Worm (Caenorhabditis elegans): ENCODE measurements around the gene C07A12.7.
A peak's percentile ranks its signal among the peaks of the same experiment; 100 is the strongest.

Gene C07A12.7

DNA sequence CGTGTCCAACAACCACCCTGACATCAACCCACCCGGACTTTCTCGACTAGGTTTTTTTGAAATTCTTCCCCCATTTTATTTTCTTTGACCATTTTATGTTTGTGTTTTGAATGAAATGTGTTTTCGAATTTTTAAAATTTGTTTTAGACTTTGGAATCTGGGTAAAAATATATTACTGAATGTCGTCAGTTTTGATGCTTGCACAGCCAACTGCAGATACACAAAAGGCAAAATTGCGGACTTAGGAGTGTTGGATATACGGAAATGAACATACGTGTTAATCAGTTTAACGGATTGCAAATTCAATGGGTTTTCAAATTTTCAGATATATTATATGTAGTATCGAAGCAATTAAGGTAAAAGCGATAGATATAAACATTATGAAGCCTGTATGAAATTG, 5.2 kb downstream of the C07A12.7 start:
- no peak for TF ChIP-seq attf-3 (GFP tag; conservative IDR thresholded peaks at IDR 0.05)
- TF ChIP-seq lin-35 (GFP tag; optimal IDR thresholded peaks at IDR 0.05): peak in 1 of 3 experiments; percentile 13

DNA sequence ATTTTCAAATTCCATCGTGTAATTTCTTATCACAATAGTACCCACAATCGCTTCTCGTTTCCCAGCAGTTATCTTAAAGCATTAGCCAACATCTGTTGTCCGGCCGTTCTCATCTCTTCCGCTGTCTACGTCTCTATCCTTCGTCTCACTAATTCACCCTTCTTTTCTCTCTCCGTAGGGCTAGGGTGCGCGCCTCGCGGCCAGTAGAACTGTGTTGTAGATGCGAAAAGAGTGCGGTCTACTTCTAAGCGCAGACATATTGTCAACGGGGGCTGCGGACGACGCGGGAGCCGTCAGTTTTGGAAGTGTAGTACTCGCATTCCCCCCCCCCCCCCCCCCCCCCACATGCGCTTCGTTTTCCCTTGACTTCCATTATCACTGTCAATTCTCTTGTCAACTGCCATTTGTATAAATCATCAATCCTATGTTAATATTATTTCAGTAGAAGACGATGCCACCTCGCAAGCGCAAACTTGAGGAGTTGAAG, 8.2 kb downstream of the C07A12.7 start, which contains the start of gene spr-3:
spr-3 (plus strand) TSS at position 437 of the 487 bp plus-strand sequence.
- TF ChIP-seq xnd-1 (tag; optimal IDR thresholded peaks at IDR 0.05): no peak
- peak; percentile 71 for TF ChIP-seq zfh-2 (GFP tag; conservative IDR thresholded peaks at IDR 0.05)
- no peak for TF ChIP-seq ceh-100 (GFP tag; IDR thresholded peaks at IDR 0.05)
- no peak for TF ChIP-seq C06A6.2 (GFP tag; conservative IDR thresholded peaks at IDR 0.05)
- TF ChIP-seq attf-6 (GFP tag; IDR thresholded peaks at IDR 0.05): no peak
- no peak for TF ChIP-seq unc-62 (GFP tag; optimal IDR thresholded peaks at IDR 0.05)
- TF ChIP-seq tbp1 (GFP tag; optimal IDR thresholded peaks at IDR 0.05): no peak
- no peak for TF ChIP-seq cebp-1 (GFP tag; IDR thresholded peaks at IDR 0.05)
- TF ChIP-seq cebp-1 (tag; optimal IDR thresholded peaks at IDR 0.05): peak; percentile 20
- peak; percentile 52; the same call in 1 of the 2 replicates for TF ChIP-seq egrh-3 (GFP tag; IDR thresholded peaks at IDR 0.05)
- TF ChIP-seq mcd-1 (GFP tag; IDR thresholded peaks at IDR 0.05): 0 out of 2 replicates have a peak, but pooled peaks have one; percentile 16
- no peak for TF ChIP-seq F57A8.1 (GFP tag; optimal IDR thresholded peaks at IDR 0.05)
- no peak for TF ChIP-seq mel-28 (tag; optimal IDR thresholded peaks at IDR 0.05; ENCODE audit: borderline replicate concordance)
- no peak for TF ChIP-seq ztf-25 (GFP tag; IDR thresholded peaks at IDR 0.05)
- no peak for TF ChIP-seq tlf-1 (GFP tag; optimal IDR thresholded peaks at IDR 0.05)

DNA sequence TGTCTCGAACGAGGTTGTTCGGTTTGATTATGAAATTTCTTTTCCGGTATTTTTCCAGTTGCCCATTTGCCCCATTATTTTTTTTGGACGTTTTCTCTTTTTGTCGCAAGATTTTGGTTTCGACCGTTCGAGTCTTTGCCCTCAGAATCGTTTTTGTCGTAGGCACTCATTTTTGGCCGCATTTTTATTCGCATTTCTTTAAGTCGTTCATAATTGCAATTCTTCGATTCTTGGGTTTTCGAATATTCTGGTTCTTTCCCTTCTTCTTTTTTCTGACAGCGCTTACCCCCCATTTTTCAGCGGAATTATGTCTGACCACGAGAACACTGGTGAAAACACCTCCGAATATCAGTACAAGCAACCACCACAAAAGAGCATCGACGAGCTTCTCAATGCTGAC, 13.7 kb downstream of the C07A12.7 start, which contains the start of gene rhi-1:
rhi-1 (plus strand) TSS at position 301 of the 400 bp plus-strand sequence.
- TF ChIP-seq cebp-1 (GFP tag; IDR thresholded peaks at IDR 0.05) (no peak), cebp-1 (tag; optimal IDR thresholded peaks at IDR 0.05) (peak; percentile 61), him-1 (tag; optimal IDR thresholded peaks at IDR 0.05) (no peak)

DNA sequence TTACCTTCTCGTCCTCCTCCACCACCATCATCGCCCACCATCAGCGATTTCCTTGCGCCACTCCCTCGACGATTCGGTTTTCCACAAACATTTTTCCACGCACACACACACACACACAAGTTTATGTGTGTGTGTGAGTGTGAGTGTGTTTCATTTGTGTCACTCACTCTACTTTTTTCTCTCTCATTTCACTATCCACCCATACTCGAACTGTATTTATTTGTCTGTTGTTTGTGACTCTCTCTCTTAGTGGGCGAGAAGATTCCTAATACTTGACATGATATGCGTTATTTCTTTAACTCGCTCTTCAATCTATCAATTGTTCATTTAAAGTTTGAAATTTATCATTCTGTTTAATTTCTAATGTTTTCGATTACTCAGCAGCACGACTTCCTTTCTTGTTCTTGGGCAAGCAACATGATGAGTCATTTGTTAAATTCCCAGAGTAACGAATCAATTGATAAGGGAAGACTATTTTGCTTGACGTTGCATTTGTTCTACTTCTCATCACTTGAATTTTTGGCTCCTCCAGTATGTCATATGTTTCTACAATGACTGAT, 14.7 kb downstream of the C07A12.7 start:
- TF ChIP-seq attf-5 (GFP tag; optimal IDR thresholded peaks at IDR 0.05) (no peak), ccch-3 (GFP tag; optimal IDR thresholded peaks at IDR 0.05) (no peak), atf-7 (tag; optimal IDR thresholded peaks at IDR 0.05) (peak; percentile 1), dox-1 (GFP tag; IDR thresholded peaks at IDR 0.05) (peak; percentile 19; the same call in 1 of the 2 replicates), nfyb-1 (GFP tag; IDR thresholded peaks at IDR 0.05) (no peak), gei-17 (GFP tag; optimal IDR thresholded peaks at IDR 0.05) (no peak), C06A6.2 (GFP tag; conservative IDR thresholded peaks at IDR 0.05) (no peak), egrh-3 (GFP tag; IDR thresholded peaks at IDR 0.05) (no peak), B0035.1 (tag; optimal IDR thresholded peaks at IDR 0.05) (no peak), ztf-3 (GFP tag; optimal IDR thresholded peaks at IDR 0.05) (no peak), repo-1 (tag; optimal IDR thresholded peaks at IDR 0.05) (no peak), Y95B8A.8 (GFP tag; IDR thresholded peaks at IDR 0.05) (no peak), lsy-27 (tag; optimal IDR thresholded peaks at IDR 0.05; ENCODE audit: borderline replicate concordance, insufficient read depth) (no peak), hlh-12 (tag; optimal IDR thresholded peaks at IDR 0.05) (no peak), Y79H2A.3 (GFP tag; conservative IDR thresholded peaks at IDR 0.05) (no peak), ZK185.1 (tag; optimal IDR thresholded peaks at IDR 0.05; ENCODE audit: poor library complexity, severe bottlenecking) (no peak), T26A5.8 (tag; optimal IDR thresholded peaks at IDR 0.05) (no peak), dpl-1 (GFP tag; optimal IDR thresholded peaks at IDR 0.05) (no peak), ceh-91 (GFP tag; IDR thresholded peaks at IDR 0.05) (no peak), F57C9.4 (tag; optimal IDR thresholded peaks at IDR 0.05) (no peak), die-1 (tag; optimal IDR thresholded peaks at IDR 0.05) (no peak), cebp-2 (GFP tag; IDR thresholded peaks at IDR 0.05) (no peak), nhr-80 (tag; optimal IDR thresholded peaks at IDR 0.05) (peak; percentile 64), cebp-1 (GFP tag; IDR thresholded peaks at IDR 0.05) (no peak), cebp-1 (tag; optimal IDR thresholded peaks at IDR 0.05) (peak; percentile 9), ztf-6 (GFP tag; IDR thresholded peaks at IDR 0.05) (no peak), ceh-100 (GFP tag; IDR thresholded peaks at IDR 0.05) (no peak), lin-40 (tag; optimal IDR thresholded peaks at IDR 0.05) (no peak), tbp1 (GFP tag; optimal IDR thresholded peaks at IDR 0.05) (no peak), tlf-1 (GFP tag; optimal IDR thresholded peaks at IDR 0.05) (no peak), Y67H2A.10 (GFP tag; conservative IDR thresholded peaks at IDR 0.05) (no peak)

All from whole organism, young adult.